Fruit fly (Drosophila melanogaster) whole organism, embryonic: ENCODE results near the gene CG10570.

ENCODE experiments used
- Abd-B ChIP-seq: fragments of 200-800 bp; sonication (Bioruptor generic); optimal IDR thresholded peaks from 2 replicates; lab custom pipeline; 2018; ENCODE audit warnings: missing biosample characterization, mild to moderate bottlenecking, missing genetic modification characterization, moderate library complexity
- Adf1 ChIP-seq: fragments of 200-800 bp; sonication (Bioruptor generic); IDR thresholded peaks from 2 replicates; pipeline ENCODE4 v1.3.6; 2022; ENCODE audit warnings: missing biosample characterization, missing genetic modification characterization
- B-H2 ChIP-seq: fragments of 200-800 bp; sonication (Bioruptor generic); optimal IDR thresholded peaks from 2 replicates; lab custom pipeline; 2018; ENCODE audit warnings: missing biosample characterization, mild to moderate bottlenecking, missing genetic modification characterization
- BEAF-32 ChIP-seq: fragments of 200-800 bp; sonication (Bioruptor generic); optimal IDR thresholded peaks from 3 replicates; lab custom pipeline; 2017; ENCODE audit warnings: missing biosample characterization, missing genetic modification characterization, mild to moderate bottlenecking, moderate library complexity, missing genetic modification reagents
- CG10209 ChIP-seq: fragments of 200-800 bp; sonication (Bioruptor generic); optimal IDR thresholded peaks from 3 replicates; lab custom pipeline; 2017; ENCODE audit warnings: missing biosample characterization, mild to moderate bottlenecking, missing genetic modification characterization, missing genetic modification reagents
- CG11085 ChIP-seq: fragments of 200-800 bp; sonication (Bioruptor generic); IDR thresholded peaks from 2 replicates; pipeline ENCODE4 v1.3.6; 2022; ENCODE audit warnings: missing biosample characterization, missing genetic modification characterization
- CG12071 ChIP-seq: fragments of 200-800 bp; sonication (Bioruptor generic); optimal IDR thresholded peaks from 3 replicates; lab custom pipeline; 2018; ENCODE audit warnings: missing biosample characterization, mild to moderate bottlenecking, missing genetic modification characterization
- CG14014 ChIP-seq: fragments of 200-800 bp; sonication (Bioruptor generic); IDR thresholded peaks from 2 replicates; pipeline ENCODE4 v1.3.6; 2022; ENCODE audit warnings: missing biosample characterization, missing genetic modification characterization
- CG15696 ChIP-seq: fragments of 200-800 bp; sonication (Bioruptor generic); optimal IDR thresholded peaks from 2 replicates; lab custom pipeline; 2019; ENCODE audit warnings: missing biosample characterization, mild to moderate bottlenecking, missing genetic modification characterization, moderate library complexity
- CG18764 ChIP-seq: fragments of 200-800 bp; sonication (Bioruptor generic); optimal IDR thresholded peaks from 3 replicates; lab custom pipeline; 2016; ENCODE audit warnings: missing biosample characterization, missing genetic modification characterization
- CG2116 ChIP-seq: fragments of 200-800 bp; sonication (Bioruptor generic); optimal IDR thresholded peaks from 3 replicates; lab custom pipeline; 2018; ENCODE audit warnings: missing biosample characterization, mild to moderate bottlenecking, missing genetic modification characterization
- CG31365 ChIP-seq: fragments of 200-800 bp; sonication (Bioruptor generic); optimal IDR thresholded peaks from 2 replicates; lab custom pipeline; 2018; ENCODE audit warnings: missing biosample characterization, mild to moderate bottlenecking, missing genetic modification characterization
- CG6254 ChIP-seq: fragments of 200-800 bp; sonication (Bioruptor generic); optimal IDR thresholded peaks from 3 replicates; lab custom pipeline; 2017; ENCODE audit warnings: mild to moderate bottlenecking, missing biosample characterization, missing genetic modification reagents, missing genetic modification characterization
- CG7786 ChIP-seq: fragments of 200-800 bp; sonication (Bioruptor generic); optimal IDR thresholded peaks from 2 replicates; lab custom pipeline; 2016; ENCODE audit warnings: missing biosample characterization, missing genetic modification characterization
- CG8478 ChIP-seq: fragments of >200 bp; optimal IDR thresholded peaks from 2 replicates; lab custom pipeline; 2018
- CG8924 ChIP-seq: fragments of 200-800 bp; optimal IDR thresholded peaks from 3 replicates; lab custom pipeline; 2019; ENCODE audit warnings: missing biosample characterization, mild to moderate bottlenecking, missing genetic modification characterization, moderate library complexity
- CG9609 ChIP-seq: fragments of 200-800 bp; sonication (Bioruptor generic); optimal IDR thresholded peaks from 3 replicates; lab custom pipeline; 2016; ENCODE audit warnings: missing biosample characterization, missing genetic modification characterization
- CHES-1-like ChIP-seq: fragments of 200-800 bp; sonication (Bioruptor generic); optimal IDR thresholded peaks from 2 replicates; lab custom pipeline; 2016; ENCODE audit warnings: missing biosample characterization, missing genetic modification characterization
- Chrac-16 ChIP-seq: fragments of 200-800 bp; sonication (Bioruptor generic); optimal IDR thresholded peaks from 3 replicates; lab custom pipeline; 2016; ENCODE audit warnings: missing biosample characterization, missing genetic modification characterization
- CrebB ChIP-seq: fragments of 200-800 bp; sonication (Bioruptor generic); optimal IDR thresholded peaks from 3 replicates; lab custom pipeline; 2018; ENCODE audit warnings: missing biosample characterization, mild to moderate bottlenecking, missing genetic modification characterization
- E2f2 ChIP-seq: fragments of 200-800 bp; sonication (Bioruptor generic); IDR thresholded peaks from 2 replicates; pipeline ENCODE4 v1.3.6; 2022; ENCODE audit warnings: missing biosample characterization, missing genetic modification characterization
- Elba2 ChIP-seq: fragments of 200-800 bp; sonication (Bioruptor generic); optimal IDR thresholded peaks from 3 replicates; lab custom pipeline; 2016; ENCODE audit warnings: missing biosample characterization, missing genetic modification characterization
- Ets97D ChIP-seq: fragments of 200-800 bp; sonication (Bioruptor generic); optimal IDR thresholded peaks from 3 replicates; lab custom pipeline; 2016; ENCODE audit warnings: missing biosample characterization, missing genetic modification characterization
- H2.0 ChIP-seq: fragments of 200-800 bp; sonication (Bioruptor generic); IDR thresholded peaks from 2 replicates; pipeline ENCODE4 v1.3.6; 2022; ENCODE audit warnings: missing biosample characterization, missing genetic modification characterization
- Hr39 ChIP-seq: fragments of >200 bp; optimal IDR thresholded peaks from 2 replicates; lab custom pipeline; 2017
- Lhr ChIP-seq: fragments of 200-800 bp; sonication (Bioruptor generic); optimal IDR thresholded peaks from 3 replicates; lab custom pipeline; 2017; ENCODE audit warnings: mild to moderate bottlenecking, missing biosample characterization, missing genetic modification reagents, missing genetic modification characterization
- MESR4 ChIP-seq: fragments of 200-800 bp; sonication (Bioruptor generic); optimal IDR thresholded peaks from 2 replicates; lab custom pipeline; 2018; ENCODE audit warnings: missing biosample characterization, mild to moderate bottlenecking, missing genetic modification characterization, moderate library complexity
- Mad ChIP-seq: fragments of 200-800 bp; sonication (Bioruptor generic); optimal IDR thresholded peaks from 2 replicates; lab custom pipeline; 2016; ENCODE audit warnings: missing biosample characterization, missing genetic modification characterization
- Optix ChIP-seq: fragments of 200-800 bp; sonication (Bioruptor generic); IDR thresholded peaks from 3 replicates; pipeline ENCODE4 v1.3.6; 2022; ENCODE audit warnings: missing biosample characterization, missing genetic modification characterization
- Rfx ChIP-seq: fragments of 200-800 bp; sonication (Bioruptor generic); IDR thresholded peaks from 2 replicates; pipeline ENCODE4 v1.3.6; 2022; ENCODE audit warnings: missing biosample characterization, missing genetic modification characterization
- Trl ChIP-seq, 3 experiments: fragments of >200 bp in 2 of 3; fragments of 200-800 bp in 1 of 3; sonication (Bioruptor generic) in 1 of 3; optimal IDR thresholded peaks; 2 replicates in 1 of 3; 3 replicates in 2 of 3; lab custom pipeline; 2016 to 2017; ENCODE audit warnings: missing biosample characterization in 1 of 3, missing genetic modification characterization in 1 of 3
- Xrp1 ChIP-seq: fragments of 200-800 bp; sonication (Bioruptor generic); IDR thresholded peaks from 2 replicates; pipeline ENCODE4 v1.3.6; 2022; ENCODE audit warnings: missing biosample characterization, missing genetic modification characterization
- ash1 ChIP-seq: fragments of 200-800 bp; sonication (Bioruptor generic); optimal IDR thresholded peaks from 2 replicates; lab custom pipeline; 2018; ENCODE audit warnings: missing biosample characterization, mild to moderate bottlenecking, missing genetic modification characterization
- bigmax ChIP-seq: fragments of 200-800 bp; sonication (Bioruptor generic); optimal IDR thresholded peaks from 2 replicates; lab custom pipeline; 2018; ENCODE audit warnings: missing biosample characterization, mild to moderate bottlenecking, missing genetic modification characterization
- br ChIP-seq: fragments of >200 bp; optimal IDR thresholded peaks from 2 replicates; lab custom pipeline; 2017
- btn ChIP-seq: fragments of 200-800 bp; sonication (Bioruptor generic); optimal IDR thresholded peaks from 2 replicates; lab custom pipeline; 2016; ENCODE audit warnings: missing biosample characterization, missing genetic modification characterization
- cg ChIP-seq: fragments of 200-800 bp; sonication (Bioruptor generic); optimal IDR thresholded peaks from 3 replicates; lab custom pipeline; 2019; ENCODE audit warnings: missing biosample characterization, mild to moderate bottlenecking, missing genetic modification characterization, moderate library complexity
- corto ChIP-seq: fragments of 200-800 bp; sonication (Bioruptor generic); optimal IDR thresholded peaks from 2 replicates; lab custom pipeline; 2016; ENCODE audit warnings: missing biosample characterization, mild to moderate bottlenecking, missing genetic modification characterization, moderate library complexity
- dimm ChIP-seq: fragments of 200-800 bp; sonication (Bioruptor generic); IDR thresholded peaks from 2 replicates; pipeline ENCODE4 v1.3.6; 2022; ENCODE audit warnings: missing biosample characterization, missing genetic modification characterization
- fd102C ChIP-seq: fragments of 200-800 bp; sonication (Bioruptor generic); optimal IDR thresholded peaks from 2 replicates; lab custom pipeline; 2018; ENCODE audit warnings: missing biosample characterization, mild to moderate bottlenecking, missing genetic modification characterization, moderate library complexity
- gfzf ChIP-seq: fragments of 200-800 bp; sonication (Bioruptor generic); optimal IDR thresholded peaks from 2 replicates; lab custom pipeline; 2016; ENCODE audit warnings: missing biosample characterization, mild to moderate bottlenecking, missing genetic modification characterization, moderate library complexity
- jing ChIP-seq: fragments of 200-800 bp; sonication (Bioruptor generic); optimal IDR thresholded peaks from 2 replicates; lab custom pipeline; 2018; ENCODE audit warnings: missing biosample characterization, mild to moderate bottlenecking, missing genetic modification characterization
- lmd ChIP-seq: fragments of 200-800 bp; sonication (Bioruptor generic); IDR thresholded peaks from 2 replicates; pipeline ENCODE4 v1.3.6; 2022; ENCODE audit warnings: missing biosample characterization, missing genetic modification characterization
- nau ChIP-seq: fragments of 200-800 bp; sonication (Bioruptor generic); optimal IDR thresholded peaks from 3 replicates; lab custom pipeline; 2017; ENCODE audit warnings: missing biosample characterization, mild to moderate bottlenecking, missing genetic modification characterization, missing genetic modification reagents
- pfk ChIP-seq: fragments of 200-800 bp; sonication (Bioruptor generic); optimal IDR thresholded peaks from 2 replicates; lab custom pipeline; 2018; ENCODE audit warnings: missing biosample characterization, mild to moderate bottlenecking, missing genetic modification characterization, moderate library complexity
- pros ChIP-seq: fragments of 200-800 bp; sonication (Bioruptor generic); optimal IDR thresholded peaks from 3 replicates; lab custom pipeline; 2019; ENCODE audit warnings: missing biosample characterization, mild to moderate bottlenecking, missing genetic modification characterization, moderate library complexity
- ssp ChIP-seq: fragments of 200-800 bp; sonication (Bioruptor generic); IDR thresholded peaks from 2 replicates; pipeline ENCODE4 v1.3.6; 2022; ENCODE audit warnings: missing biosample characterization, missing genetic modification characterization
- stc ChIP-seq: fragments of 200-800 bp; sonication (Bioruptor generic); IDR thresholded peaks from 2 replicates; pipeline ENCODE4 v1.3.6; 2022; ENCODE audit warnings: missing biosample characterization, missing genetic modification characterization
- twi ChIP-seq: fragments of 200-800 bp; optimal IDR thresholded peaks from 2 replicates; lab custom pipeline; 2019; ENCODE audit warnings: missing biosample characterization, mild to moderate bottlenecking, missing genetic modification characterization, moderate library complexity

CG10570 gene

dm6 chr2L:18830587-18831528 is 19.8 kb upstream of the CG10570 start, which contains the start of the genes CG17597 and ScpX (continued):
- TF ChIP-seq btn (GFP tag; lab: Kevin White, UChicago): no peak
- TF ChIP-seq pros (GFP tag; lab: Kevin White, UChicago): no peak
- TF ChIP-seq gfzf (GFP tag; lab: Kevin White, UChicago): peak; percentile 13
- TF ChIP-seq br: no peak
- peak; percentile 43 for TF ChIP-seq CG7786 (GFP tag; lab: Kevin White, UChicago)
- peak; percentile 77 for TF ChIP-seq Ets97D (GFP tag; lab: Kevin White, UChicago)
- peak; percentile 56 for TF ChIP-seq CG8924 (tag; lab: Kevin White, UChicago)
- TF ChIP-seq Trl (optimal IDR thresholded peaks at IDR 0.05; lab: Kevin White, UChicago): no peak
- TF ChIP-seq Trl (GFP tag; optimal IDR thresholded peaks at IDR 0.05; lab: Kevin White, UChicago): peak; percentile 61
- peak; percentile 41 for TF ChIP-seq ssp
- peak; percentile 57 for TF ChIP-seq Rfx (GFP tag; lab: Robert Waterston, UW)
- no peak for TF ChIP-seq corto (GFP tag; lab: Kevin White, UChicago)
- peak; percentile 49; the same call in 1 of the 2 replicates for TF ChIP-seq CG11085 (GFP tag; lab: Robert Waterston, UW)
- TF ChIP-seq twi (tag; lab: Kevin White, UChicago): peak; percentile 54
- TF ChIP-seq Lhr: peak; percentile 69
- peak; percentile 38 for TF ChIP-seq CG18764 (GFP tag; lab: Kevin White, UChicago)
- no peak for TF ChIP-seq CG8478 (lab: Kevin White, UChicago)
- TF ChIP-seq cg (GFP tag; lab: Kevin White, UChicago): no peak
- peak; percentile 22 for TF ChIP-seq CG10209 (GFP tag; lab: Kevin White, UChicago)
- TF ChIP-seq CG31365 (tag; lab: Kevin White, UChicago): no peak
- peak; percentile 50 for TF ChIP-seq Mad (GFP tag; lab: Kevin White, UChicago)
- no peak for TF ChIP-seq dimm (GFP tag; lab: Robert Waterston, UW)
- peak; percentile 16 for TF ChIP-seq CrebB (tag; lab: Kevin White, UChicago)
- peak; percentile 51 for TF ChIP-seq Xrp1 (GFP tag; lab: Robert Waterston, UW)
- 0 out of 3 replicates have a peak, but pooled peaks have one; percentile 6 for TF ChIP-seq Optix (GFP tag; lab: Robert Waterston, UW)
- TF ChIP-seq nau (GFP tag; lab: Kevin White, UChicago): no peak
- TF ChIP-seq CG6254: peak; percentile 100
- no peak for TF ChIP-seq Hr39 (lab: Kevin White, UChicago)
- TF ChIP-seq fd102C (GFP tag; lab: Kevin White, UChicago): peak; percentile 47
- peak; percentile 32 for TF ChIP-seq CG9609 (GFP tag; lab: Kevin White, UChicago)
- TF ChIP-seq MESR4 (GFP tag; lab: Kevin White, UChicago): peak; percentile 74
- peak; percentile 79 for TF ChIP-seq CG2116
- TF ChIP-seq CG12071 (GFP tag; lab: Kevin White, UChicago): peak; percentile 43
- TF ChIP-seq CHES-1-like (GFP tag; lab: Kevin White, UChicago): peak; percentile 57
- TF ChIP-seq E2f2 (GFP tag; lab: Robert Waterston, UW): peak; percentile 92
- peak; percentile 69 for TF ChIP-seq Abd-B (GFP tag; lab: Kevin White, UChicago)
- no peak for TF ChIP-seq ash1 (GFP tag; lab: Kevin White, UChicago)
- peak; percentile 57 for TF ChIP-seq H2.0 (GFP tag; lab: Robert Waterston, UW)
- no peak for TF ChIP-seq stc (GFP tag; lab: Robert Waterston, UW)
- TF ChIP-seq CG15696 (tag; lab: Kevin White, UChicago): peak; percentile 60
- TF ChIP-seq Elba2: peak; percentile 14
- peak; percentile 31; the same call in 1 of the 2 replicates for TF ChIP-seq Adf1 (GFP tag; lab: Robert Waterston, UW)
- TF ChIP-seq Chrac-16 (GFP tag; lab: Kevin White, UChicago): peak; percentile 60
- TF ChIP-seq bigmax (GFP tag; lab: Kevin White, UChicago): no peak
- TF ChIP-seq jing (GFP tag; lab: Kevin White, UChicago): peak; percentile 31
- peak; percentile 53 for TF ChIP-seq CG14014 (GFP tag; lab: Robert Waterston, UW)
- TF ChIP-seq BEAF-32: peak; percentile 81
- peak; percentile 16 for TF ChIP-seq pfk (GFP tag; lab: Kevin White, UChicago)
- peak; percentile 70 for TF ChIP-seq lmd (GFP tag; lab: Robert Waterston, UW)
- TF ChIP-seq B-H2 (GFP tag; lab: Kevin White, UChicago): peak; percentile 63
